Worm (Caenorhabditis elegans) whole organism, late embryonic: ENCODE results near the gene T11F8.1.

Experiments
- K09A11.1 ChIP-seq: sonication (generic microtip); optimal IDR thresholded peaks from 2 replicates; lab custom pipeline; 2017; ENCODE audit warnings: antibody characterized with exemption, mild to moderate bottlenecking, missing genetic modification characterization, missing compliant biosample characterization; ENCODE audit not compliant: insufficient read depth
- ama-1 ChIP-seq: fragments of 150-350 bp; optimal IDR thresholded peaks from 2 replicates; lab custom pipeline; 2014
- ceh-34 ChIP-seq: sonication (generic microtip); optimal IDR thresholded peaks from 2 replicates; lab custom pipeline; 2016; ENCODE audit warnings: mild to moderate bottlenecking, missing genetic modification characterization, missing compliant biosample characterization
- elt-2 ChIP-seq: sonication (generic microtip); optimal IDR thresholded peaks from 2 replicates; lab custom pipeline; 2016; ENCODE audit warnings: missing genetic modification reagents, missing genetic modification characterization, missing compliant biosample characterization
- fkh-10 ChIP-seq: fragments of 150-350 bp; optimal IDR thresholded peaks from 2 replicates; lab custom pipeline; 2014; ENCODE audit warnings: missing biosample characterization, missing genetic modification reagents, missing genetic modification characterization
- nhr-11 ChIP-seq: fragments of 150-350 bp; optimal IDR thresholded peaks from 2 replicates; lab custom pipeline; 2014; ENCODE audit warnings: missing biosample characterization, missing genetic modification characterization
- sox-2 ChIP-seq: fragments of 200-800 bp; sonication (Bioruptor generic); IDR thresholded peaks from 2 replicates; pipeline ENCODE4 v1.3.6; 2022; ENCODE audit warnings: missing genetic modification reagents, missing genetic modification characterization, missing compliant biosample characterization
- unc-3 ChIP-seq, 2 experiments: fragments of 200-800 bp in 1 of 2; sonication (Bioruptor generic) in 1 of 2; sonication (generic microtip) in 1 of 2; conservative IDR thresholded peaks in 1 of 2; optimal IDR thresholded peaks in 1 of 2; 2 replicates each; pipeline versions ENCODE4 v1.3.6 to Lab custom; 2016 to 2022; ENCODE audit warnings: missing compliant biosample characterization in 2 of 2, missing genetic modification characterization in 2 of 2, missing genetic modification reagents in 1 of 2

ce11 chrIV:5493692-5494091, 14.3 kb downstream of the T11F8.1 start, which contains the start of gene B0273.1:
- TF ChIP-seq ama-1: no peak
- no peak for TF ChIP-seq ceh-34 (tag; lab: Kevin White, UChicago)
- TF ChIP-seq elt-2 (tag; lab: Kevin White, UChicago): no peak
- no peak for TF ChIP-seq nhr-11 (tag; lab: Kevin White, UChicago)
- TF ChIP-seq sox-2 (GFP tag; lab: Robert Waterston, UW): no peak
- no peak for TF ChIP-seq fkh-10
- no peak for TF ChIP-seq K09A11.1 (tag; lab: Kevin White, UChicago)
- no peak for TF ChIP-seq unc-3 (GFP tag; conservative IDR thresholded peaks at IDR 0.05; lab: Robert Waterston, UW)
- no peak for TF ChIP-seq unc-3 (tag; optimal IDR thresholded peaks at IDR 0.05; lab: Kevin White, UChicago)
